Worm (Caenorhabditis elegans) whole organism, L2 larva: Measurements from ENCODE around the gene C54D10.13.

Experiments
- R02D3.7 ChIP-seq: fragments of 150-350 bp; optimal IDR thresholded peaks from 2 replicates; lab custom pipeline; 2014; ENCODE audit warnings: missing biosample characterization, missing genetic modification characterization
- Y55F3AM.14 ChIP-seq: fragments of 200-800 bp; sonication (Bioruptor generic); optimal IDR thresholded peaks from 2 replicates; lab custom pipeline; 2018; ENCODE audit warnings: mild to moderate bottlenecking, missing genetic modification characterization, missing compliant biosample characterization
- egl-27 ChIP-seq: sonication (generic microtip); optimal IDR thresholded peaks from 3 replicates; lab custom pipeline; 2017; ENCODE audit warnings: missing biosample characterization, missing genetic modification reagents, missing genetic modification characterization
- nhr-11 ChIP-seq: fragments of 150-350 bp; optimal IDR thresholded peaks from 2 replicates; lab custom pipeline; 2014; ENCODE audit warnings: missing biosample characterization, missing genetic modification characterization
- nhr-23 ChIP-seq: fragments of 150-350 bp; optimal IDR thresholded peaks from 2 replicates; lab custom pipeline; 2014; ENCODE audit warnings: missing biosample characterization, missing genetic modification reagents, missing genetic modification characterization
- snpc-4 ChIP-seq: fragments of 150-350 bp; optimal IDR thresholded peaks from 2 replicates; lab custom pipeline; 2014; ENCODE audit warnings: missing biosample characterization, missing genetic modification characterization
- unc-39 ChIP-seq: fragments of 150-350 bp; optimal IDR thresholded peaks from 2 replicates; lab custom pipeline; 2014; ENCODE audit warnings: missing biosample characterization, missing genetic modification characterization
- unc-55 ChIP-seq: fragments of 150-350 bp; sonication (generic microtip); optimal IDR thresholded peaks from 3 replicates; lab custom pipeline; 2014; ENCODE audit warnings: missing biosample characterization, missing genetic modification reagents, missing genetic modification characterization

DNA sequence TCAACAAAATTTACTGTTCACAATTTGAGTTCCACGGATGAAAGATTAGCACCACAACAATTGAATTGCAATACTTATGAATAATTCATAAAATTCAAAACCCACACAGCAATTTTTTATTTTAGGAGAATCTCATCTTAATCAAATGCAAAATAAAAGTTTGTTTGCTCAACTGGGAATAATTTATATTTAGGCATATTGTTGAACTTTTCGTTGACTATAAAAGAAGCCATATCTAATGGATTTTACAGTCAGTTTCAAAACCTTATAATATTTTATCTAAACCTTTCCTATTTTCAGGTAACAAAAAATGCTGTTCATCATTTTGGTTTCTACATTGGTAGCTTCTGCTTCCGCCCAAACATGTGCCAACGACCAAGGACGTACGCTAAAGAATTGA is 13.8 kb downstream of the C54D10.13 start, which contains the start of gene C54D10.3:
- TF ChIP-seq unc-39: no peak
- no peak for TF ChIP-seq snpc-4 (tag; lab: Kevin White, UChicago)
- TF ChIP-seq egl-27 (tag; lab: Kevin White, UChicago): no peak
- TF ChIP-seq R02D3.7: no peak
- TF ChIP-seq unc-55 (GFP tag; lab: Kevin White, UChicago): no peak
- TF ChIP-seq nhr-23 (tag; lab: Kevin White, UChicago): no peak
- no peak for TF ChIP-seq Y55F3AM.14 (GFP tag; lab: Kevin White, UChicago)
- no peak for TF ChIP-seq nhr-11 (tag; lab: Kevin White, UChicago)
